Fruit fly (Drosophila melanogaster) whole organism, embryonic: ENCODE results near the gene Vps2.

ENCODE experiments used
- Bgb ChIP-seq: fragments of 200-800 bp; sonication (Bioruptor generic); IDR thresholded peaks from 2 replicates; pipeline ENCODE4 v1.3.6; 2022; ENCODE audit warnings: missing biosample characterization, missing genetic modification characterization; ENCODE audit not compliant: partially characterized antibody
- CG11504 ChIP-seq: fragments of 200-800 bp; sonication (Bioruptor generic); optimal IDR thresholded peaks from 3 replicates; lab custom pipeline; 2019; ENCODE audit warnings: missing biosample characterization, mild to moderate bottlenecking, missing genetic modification characterization, moderate library complexity
- CG12219 ChIP-seq: fragments of 200-800 bp; sonication (Bioruptor generic); optimal IDR thresholded peaks from 3 replicates; lab custom pipeline; 2018; ENCODE audit warnings: missing biosample characterization, mild to moderate bottlenecking, missing genetic modification characterization
- CG1529 ChIP-seq: fragments of 200-800 bp; sonication (Bioruptor generic); optimal IDR thresholded peaks from 3 replicates; lab custom pipeline; 2018; ENCODE audit warnings: missing biosample characterization, missing genetic modification characterization
- CG15514 ChIP-seq: fragments of 200-800 bp; sonication (Bioruptor generic); optimal IDR thresholded peaks from 3 replicates; lab custom pipeline; 2017; ENCODE audit warnings: missing biosample characterization, missing genetic modification characterization, mild to moderate bottlenecking, moderate library complexity, missing genetic modification reagents
- CG1603 ChIP-seq: fragments of 200-800 bp; sonication (Bioruptor generic); optimal IDR thresholded peaks from 2 replicates; lab custom pipeline; 2019; ENCODE audit warnings: missing biosample characterization, mild to moderate bottlenecking, missing genetic modification characterization, moderate library complexity
- CG1647 ChIP-seq: fragments of 200-800 bp; sonication (Bioruptor generic); optimal IDR thresholded peaks from 3 replicates; lab custom pipeline; 2016; ENCODE audit warnings: missing biosample characterization, missing genetic modification characterization
- CG17612 ChIP-seq: fragments of 200-800 bp; sonication (Bioruptor generic); IDR thresholded peaks from 2 replicates; pipeline ENCODE4 v1.3.6; 2022; ENCODE audit warnings: missing biosample characterization, missing genetic modification characterization
- CG18476 ChIP-seq: fragments of 200-800 bp; sonication (Bioruptor generic); optimal IDR thresholded peaks from 2 replicates; lab custom pipeline; 2016; ENCODE audit warnings: missing biosample characterization, mild to moderate bottlenecking, missing genetic modification characterization
- CG3065 ChIP-seq: fragments of 200-800 bp; sonication (Bioruptor generic); optimal IDR thresholded peaks from 2 replicates; lab custom pipeline; 2016; ENCODE audit warnings: missing biosample characterization, missing genetic modification characterization
- CG3838 ChIP-seq: fragments of 200-800 bp; sonication (Bioruptor generic); optimal IDR thresholded peaks from 3 replicates; lab custom pipeline; 2016; ENCODE audit warnings: missing biosample characterization, missing genetic modification characterization
- CG42726 ChIP-seq: fragments of 200-800 bp; sonication (Bioruptor generic); IDR thresholded peaks from 2 replicates; pipeline ENCODE4 v1.3.6; 2022; ENCODE audit warnings: missing biosample characterization, missing genetic modification characterization; ENCODE audit not compliant: partially characterized antibody
- CG9215 ChIP-seq: fragments of 200-800 bp; sonication (Bioruptor generic); IDR thresholded peaks from 2 replicates; pipeline ENCODE4 v1.3.6; 2022; ENCODE audit warnings: missing biosample characterization, missing genetic modification characterization
- CG9932 ChIP-seq: fragments of 200-800 bp; sonication (Bioruptor generic); IDR thresholded peaks from 2 replicates; pipeline ENCODE4 v1.3.6; 2022; ENCODE audit warnings: missing biosample characterization, missing genetic modification characterization
- Chrac-16 ChIP-seq: fragments of 200-800 bp; sonication (Bioruptor generic); optimal IDR thresholded peaks from 3 replicates; lab custom pipeline; 2016; ENCODE audit warnings: missing biosample characterization, missing genetic modification characterization
- Deaf1 ChIP-seq: fragments of 200-800 bp; optimal IDR thresholded peaks from 3 replicates; lab custom pipeline; 2019; ENCODE audit warnings: missing biosample characterization, mild to moderate bottlenecking, missing genetic modification characterization, moderate library complexity
- Gsc ChIP-seq: fragments of 200-800 bp; sonication (Bioruptor generic); IDR thresholded peaks from 2 replicates; pipeline ENCODE4 v1.3.6; 2022; ENCODE audit warnings: missing biosample characterization, missing genetic modification characterization
- Jarid2 ChIP-seq: fragments of 200-800 bp; sonication (Bioruptor generic); optimal IDR thresholded peaks from 3 replicates; lab custom pipeline; 2017; ENCODE audit warnings: mild to moderate bottlenecking, missing biosample characterization, missing genetic modification reagents, missing genetic modification characterization
- Kr ChIP-seq: fragments of 200-800 bp; sonication (Bioruptor generic); optimal IDR thresholded peaks from 2 replicates; lab custom pipeline; 2017; ENCODE audit warnings: missing biosample characterization, mild to moderate bottlenecking, missing genetic modification characterization
- NFAT ChIP-seq: fragments of 200-800 bp; sonication (Bioruptor generic); IDR thresholded peaks from 2 replicates; pipeline ENCODE4 v1.3.6; 2022; ENCODE audit warnings: missing biosample characterization, missing genetic modification characterization
- Nf-YB ChIP-seq: fragments of 200-800 bp; sonication (Bioruptor generic); optimal IDR thresholded peaks from 3 replicates; lab custom pipeline; 2019; ENCODE audit warnings: missing biosample characterization, mild to moderate bottlenecking, missing genetic modification characterization, moderate library complexity
- Oaz ChIP-seq: fragments of 200-800 bp; sonication (Bioruptor generic); IDR thresholded peaks from 2 replicates; pipeline ENCODE4 v1.3.6; 2022; ENCODE audit warnings: missing biosample characterization, missing genetic modification characterization
- Oli ChIP-seq: fragments of 200-800 bp; sonication (Bioruptor generic); optimal IDR thresholded peaks from 2 replicates; lab custom pipeline; 2018; ENCODE audit warnings: missing biosample characterization, mild to moderate bottlenecking, missing genetic modification characterization, moderate library complexity
- Sox100B ChIP-seq: fragments of 200-800 bp; sonication (Bioruptor generic); optimal IDR thresholded peaks from 3 replicates; lab custom pipeline; 2018; ENCODE audit warnings: missing biosample characterization, mild to moderate bottlenecking, missing genetic modification characterization
- Ssrp ChIP-seq: fragments of 200-800 bp; sonication (Bioruptor generic); optimal IDR thresholded peaks from 2 replicates; lab custom pipeline; 2018; ENCODE audit warnings: missing biosample characterization, mild to moderate bottlenecking, missing genetic modification characterization, moderate library complexity
- Stat92E ChIP-seq, 3 experiments: fragments of >200 bp in 2 of 3; fragments of 200-800 bp in 1 of 3; sonication (Bioruptor generic) in 1 of 3; optimal IDR thresholded peaks; 2 replicates each; lab custom pipeline; 2017 to 2019; ENCODE audit warnings: missing biosample characterization in 3 of 3, missing genetic modification characterization in 3 of 3, mild to moderate bottlenecking in 1 of 3, moderate library complexity in 1 of 3
- Trl ChIP-seq, 3 experiments: fragments of >200 bp in 2 of 3; fragments of 200-800 bp in 1 of 3; sonication (Bioruptor generic) in 1 of 3; optimal IDR thresholded peaks; 2 replicates in 1 of 3; 3 replicates in 2 of 3; lab custom pipeline; 2016 to 2017; ENCODE audit warnings: missing biosample characterization in 1 of 3, missing genetic modification characterization in 1 of 3
- Xbp1 ChIP-seq: fragments of 200-800 bp; sonication (Bioruptor generic); optimal IDR thresholded peaks from 3 replicates; lab custom pipeline; 2016; ENCODE audit warnings: missing biosample characterization, mild to moderate bottlenecking, missing genetic modification characterization
- ac ChIP-seq: fragments of 200-800 bp; sonication (Bioruptor generic); optimal IDR thresholded peaks from 3 replicates; lab custom pipeline; 2017; ENCODE audit warnings: missing biosample characterization, mild to moderate bottlenecking, missing genetic modification characterization
- ash1 ChIP-seq: fragments of 200-800 bp; sonication (Bioruptor generic); optimal IDR thresholded peaks from 2 replicates; lab custom pipeline; 2018; ENCODE audit warnings: missing biosample characterization, mild to moderate bottlenecking, missing genetic modification characterization
- az2 ChIP-seq: fragments of 200-800 bp; sonication (Bioruptor generic); optimal IDR thresholded peaks from 3 replicates; lab custom pipeline; 2016; ENCODE audit warnings: missing biosample characterization, missing genetic modification characterization
- chm ChIP-seq: fragments of 200-800 bp; sonication (Bioruptor generic); IDR thresholded peaks from 2 replicates; pipeline ENCODE4 v1.3.6; 2022; ENCODE audit warnings: missing biosample characterization, missing genetic modification characterization
- fd64A ChIP-seq: fragments of 200-800 bp; sonication (Bioruptor generic); optimal IDR thresholded peaks from 3 replicates; lab custom pipeline; 2018; ENCODE audit warnings: missing biosample characterization, mild to moderate bottlenecking, missing genetic modification characterization
- gsb ChIP-seq: fragments of 200-800 bp; sonication (Bioruptor generic); IDR thresholded peaks from 2 replicates; pipeline ENCODE4 v1.3.6; 2022; ENCODE audit warnings: missing biosample characterization, missing genetic modification characterization
- insv ChIP-seq, 2 experiments: fragments of 200-800 bp; sonication (Bioruptor generic); optimal IDR thresholded peaks; 3 replicates each; lab custom pipeline; 2016 to 2018; ENCODE audit warnings: missing biosample characterization in 2 of 2, missing genetic modification characterization in 2 of 2
- kni ChIP-seq: fragments of 200-800 bp; sonication (Bioruptor generic); optimal IDR thresholded peaks from 3 replicates; lab custom pipeline; 2017; ENCODE audit warnings: mild to moderate bottlenecking, missing biosample characterization, missing genetic modification reagents, missing genetic modification characterization
- odd ChIP-seq: fragments of 200-800 bp; sonication (Bioruptor generic); optimal IDR thresholded peaks from 2 replicates; lab custom pipeline; 2017; ENCODE audit warnings: missing biosample characterization, mild to moderate bottlenecking, missing genetic modification characterization
- p53 ChIP-seq: fragments of 200-800 bp; sonication (Bioruptor generic); optimal IDR thresholded peaks from 2 replicates; lab custom pipeline; 2016; ENCODE audit warnings: missing biosample characterization, missing genetic modification characterization
- pnt ChIP-seq: fragments of 200-800 bp; sonication (Bioruptor generic); optimal IDR thresholded peaks from 3 replicates; lab custom pipeline; 2016; ENCODE audit warnings: missing biosample characterization, missing genetic modification characterization
- prd ChIP-seq, 3 experiments: fragments of >200 bp in 2 of 3; fragments of 200-800 bp in 1 of 3; sonication (Bioruptor generic) in 1 of 3; optimal IDR thresholded peaks in 2 of 3; IDR thresholded peaks in 1 of 3; 2 replicates in 2 of 3; 3 replicates in 1 of 3; pipeline versions ENCODE4 v1.3.6 to Lab custom; 2017 to 2022; ENCODE audit warnings: missing biosample characterization in 1 of 3, missing genetic modification characterization in 1 of 3
- row ChIP-seq: fragments of 200-800 bp; sonication (Bioruptor generic); IDR thresholded peaks from 3 replicates; pipeline ENCODE4 v1.3.6; 2022; ENCODE audit warnings: missing biosample characterization, missing genetic modification characterization
- schlank ChIP-seq: fragments of 200-800 bp; sonication (Bioruptor generic); optimal IDR thresholded peaks from 2 replicates; lab custom pipeline; 2018; ENCODE audit warnings: missing biosample characterization, mild to moderate bottlenecking, missing genetic modification characterization
- sim ChIP-seq: fragments of 200-800 bp; sonication (Bioruptor generic); IDR thresholded peaks from 2 replicates; pipeline ENCODE4 v1.3.6; 2022; ENCODE audit warnings: missing biosample characterization, missing genetic modification characterization
- sima ChIP-seq: fragments of 200-800 bp; sonication (Bioruptor generic); optimal IDR thresholded peaks from 2 replicates; lab custom pipeline; 2016; ENCODE audit warnings: missing biosample characterization, missing genetic modification characterization
- sob ChIP-seq: fragments of 200-800 bp; sonication (Bioruptor generic); IDR thresholded peaks from 2 replicates; pipeline ENCODE4 v1.3.6; 2022; ENCODE audit warnings: missing biosample characterization, missing genetic modification characterization
- ttk ChIP-seq: fragments of 200-800 bp; sonication (Bioruptor generic); IDR thresholded peaks from 2 replicates; pipeline ENCODE4 v2.1.2; 2022; ENCODE audit warnings: missing biosample characterization, missing genetic modification characterization
- z ChIP-seq: fragments of 200-800 bp; sonication (Bioruptor generic); IDR thresholded peaks from 3 replicates; pipeline ENCODE4 v1.3.6; 2022; ENCODE audit warnings: missing biosample characterization, missing genetic modification characterization
- zen ChIP-seq: fragments of 200-800 bp; sonication (Bioruptor generic); optimal IDR thresholded peaks from 3 replicates; lab custom pipeline; 2018; ENCODE audit warnings: missing biosample characterization, mild to moderate bottlenecking, missing genetic modification characterization, moderate library complexity
- zfh1 ChIP-seq: fragments of 200-800 bp; sonication (Bioruptor generic); IDR thresholded peaks from 3 replicates; pipeline ENCODE4 v1.3.6; 2022; ENCODE audit warnings: missing biosample characterization, missing genetic modification characterization

Gene Vps2

dm6 chr3R:26034643-26035368 lies 17.8 kb upstream of the Vps2 start (continued):
- TF ChIP-seq gsb (GFP tag; lab: Robert Waterston, UW) (no peak), NFAT (GFP tag; lab: Robert Waterston, UW) (no peak), Stat92E (GFP tag; optimal IDR thresholded peaks at IDR 0.05; lab: Kevin White, UChicago) (peak in 1 of 3 experiments; percentile 40), Bgb (GFP tag; lab: Robert Waterston, UW) (no peak), CG15514 (GFP tag; lab: Kevin White, UChicago) (no peak), Nf-YB (no peak), fd64A (GFP tag; lab: Kevin White, UChicago) (no peak), Chrac-16 (GFP tag; lab: Kevin White, UChicago) (no peak), Xbp1 (GFP tag; lab: Kevin White, UChicago) (no peak), schlank (no peak), Gsc (GFP tag; lab: Robert Waterston, UW) (no peak), Deaf1 (tag; lab: Kevin White, UChicago) (peak; percentile 38), CG1647 (GFP tag; lab: Kevin White, UChicago) (no peak), CG9932 (no peak), CG3838 (no peak), Sox100B (GFP tag; lab: Kevin White, UChicago) (no peak), odd (peak; percentile 61), zfh1 (no peak), kni (peak; percentile 95), sim (GFP tag; lab: Robert Waterston, UW) (no peak), ac (GFP tag; lab: Kevin White, UChicago) (peak; percentile 82), az2 (no peak), sob (GFP tag; lab: Robert Waterston, UW) (no peak), ttk (GFP tag; lab: Robert Waterston, UW) (no peak), CG3065 (GFP tag; lab: Kevin White, UChicago) (no peak), prd (optimal IDR thresholded peaks at IDR 0.05; lab: Kevin White, UChicago) (no peak), prd (GFP tag; IDR thresholded peaks at IDR 0.05; lab: Robert Waterston, UW) (no peak), row (GFP tag; lab: Robert Waterston, UW) (no peak), Oaz (GFP tag; lab: Robert Waterston, UW) (no peak), Kr (GFP tag; lab: Kevin White, UChicago) (peak; percentile 74), CG18476 (GFP tag; lab: Kevin White, UChicago) (no peak), CG12219 (GFP tag; lab: Kevin White, UChicago) (no peak), CG9215 (no peak), Jarid2 (GFP tag; lab: Kevin White, UChicago) (no peak), zen (tag; lab: Kevin White, UChicago) (no peak), ash1 (GFP tag; lab: Kevin White, UChicago) (no peak), CG17612 (GFP tag; lab: Robert Waterston, UW) (no peak), CG1603 (tag; lab: Kevin White, UChicago) (no peak), Trl (optimal IDR thresholded peaks at IDR 0.05; lab: Kevin White, UChicago) (no peak), Trl (GFP tag; optimal IDR thresholded peaks at IDR 0.05; lab: Kevin White, UChicago) (no peak), CG42726 (no peak), insv (GFP tag; optimal IDR thresholded peaks at IDR 0.05; lab: Kevin White, UChicago) (peak in 1 of 2 experiments; percentile 41), Oli (tag; lab: Kevin White, UChicago) (no peak), CG11504 (tag; lab: Kevin White, UChicago) (no peak), CG1529 (GFP tag; lab: Kevin White, UChicago) (no peak), p53 (GFP tag; lab: Kevin White, UChicago) (no peak), Ssrp (tag; lab: Kevin White, UChicago) (no peak), z (GFP tag; lab: Robert Waterston, UW) (no peak), pnt (GFP tag; lab: Kevin White, UChicago) (no peak), sima (no peak), chm (no peak)
